Worm (Caenorhabditis elegans): Measurements from ENCODE around the gene K09E9.7.
A peak's percentile ranks its signal among the peaks of the same experiment; 100 is the strongest.

K09E9.7 gene

ce11 chrX:15630790-15631204, 9.9 kb upstream of the K09E9.7 start (continued):
- peak; percentile 24 for TF ChIP-seq nhr-47 (tag; optimal IDR thresholded peaks at IDR 0.05)
- peak; percentile 7 for TF ChIP-seq xbp-1 (tag; optimal IDR thresholded peaks at IDR 0.05)
- no peak for TF ChIP-seq isw-1 (GFP tag; IDR thresholded peaks at IDR 0.05)
- no peak for TF ChIP-seq jun-1 (tag; optimal IDR thresholded peaks at IDR 0.05)
- TF ChIP-seq unc-62 (GFP tag; optimal IDR thresholded peaks at IDR 0.05) = no peak
- no peak for TF ChIP-seq ceh-88 (GFP tag; IDR thresholded peaks at IDR 0.05)
- no peak for TF ChIP-seq nhr-28 (tag; optimal IDR thresholded peaks at IDR 0.05)
- TF ChIP-seq hpl-2 (GFP tag; optimal IDR thresholded peaks at IDR 0.05) = no peak
- TF ChIP-seq sptf-1 (tag; optimal IDR thresholded peaks at IDR 0.05) = no peak
- TF ChIP-seq unc-130 (tag; optimal IDR thresholded peaks at IDR 0.05) = no peak
- TF ChIP-seq C04F5.9 (tag; optimal IDR thresholded peaks at IDR 0.05) = no peak
- TF ChIP-seq lsy-2 (tag; optimal IDR thresholded peaks at IDR 0.05) = peak; percentile 2 to 25
- peak; percentile 1 to 15 for TF ChIP-seq efl-1 (optimal IDR thresholded peaks at IDR 0.05)
- TF ChIP-seq efl-1 (GFP tag; optimal IDR thresholded peaks at IDR 0.05 in 1 of 2) = no peak
- TF ChIP-seq F16B12.6 (tag; optimal IDR thresholded peaks at IDR 0.05) = no peak
- no peak for TF ChIP-seq mef-2 (tag; optimal IDR thresholded peaks at IDR 0.05)
- no peak for TF ChIP-seq nhr-90 (tag; optimal IDR thresholded peaks at IDR 0.05; ENCODE audit: poor library complexity)
- no peak for TF ChIP-seq vab-15 (tag; optimal IDR thresholded peaks at IDR 0.05)
- TF ChIP-seq lir-3 (tag; optimal IDR thresholded peaks at IDR 0.05; ENCODE audit: poor library complexity) = no peak
- TF ChIP-seq fkh-10 (GFP tag; optimal IDR thresholded peaks at IDR 0.05) = peak; percentile 48
- no peak for TF ChIP-seq pqm-1 (tag; optimal IDR thresholded peaks at IDR 0.05)
- no peak for TF ChIP-seq fos-1 (tag; optimal IDR thresholded peaks at IDR 0.05)
- TF ChIP-seq mep-1 (tag; optimal IDR thresholded peaks at IDR 0.05) = peak; percentile 44
- no peak for TF ChIP-seq zip-4 (GFP tag; optimal IDR thresholded peaks at IDR 0.05)
- no peak for TF ChIP-seq C16A3.4 (tag; optimal IDR thresholded peaks at IDR 0.05)
- no peak for TF ChIP-seq nhr-76 (tag; optimal IDR thresholded peaks at IDR 0.05)
- no peak for TF ChIP-seq elt-3 (tag; optimal IDR thresholded peaks at IDR 0.05)
- TF ChIP-seq nhr-84 (tag; optimal IDR thresholded peaks at IDR 0.05) = no peak
- no peak for TF ChIP-seq tlp-1 (tag; optimal IDR thresholded peaks at IDR 0.05)
- no peak for TF ChIP-seq sup-37 (GFP tag; optimal IDR thresholded peaks at IDR 0.05)
- TF ChIP-seq hlh-4 (tag; optimal IDR thresholded peaks at IDR 0.05) = no peak
- TF ChIP-seq dpl-1 (GFP tag; optimal IDR thresholded peaks at IDR 0.05) = no peak

ce11 chrX:15633964-15634363, 6.7 kb upstream of the K09E9.7 start:
- TF ChIP-seq lin-35 (GFP tag; optimal IDR thresholded peaks at IDR 0.05) (no peak), ceh-82 (tag; optimal IDR thresholded peaks at IDR 0.05) (peak in 1 of 3 experiments; percentile 36), snpc-4 (tag; optimal IDR thresholded peaks at IDR 0.05) (no peak), fkh-10 (GFP tag; optimal IDR thresholded peaks at IDR 0.05) (peak; percentile 81), efl-1 (optimal IDR thresholded peaks at IDR 0.05) (no peak), efl-1 (GFP tag; optimal IDR thresholded peaks at IDR 0.05 in 1 of 2) (peak in 1 of 2 experiments; percentile 56), snu-23 (GFP tag; optimal IDR thresholded peaks at IDR 0.05) (peak; percentile 9), lsy-2 (tag; optimal IDR thresholded peaks at IDR 0.05) (peak in 1 of 2 experiments; percentile 34), nhr-71 (tag; optimal IDR thresholded peaks at IDR 0.05) (peak; percentile 12), xbp-1 (tag; optimal IDR thresholded peaks at IDR 0.05) (no peak), lir-3 (tag; optimal IDR thresholded peaks at IDR 0.05; ENCODE audit: poor library complexity) (peak; percentile 1), lin-14 (GFP tag; optimal IDR thresholded peaks at IDR 0.05) (peak; percentile 87), vab-15 (tag; optimal IDR thresholded peaks at IDR 0.05) (no peak), hpl-2 (GFP tag; optimal IDR thresholded peaks at IDR 0.05) (no peak), tbx-2 (tag; optimal IDR thresholded peaks at IDR 0.05) (peak; percentile 40), unc-86 (tag; optimal IDR thresholded peaks at IDR 0.05) (no peak)

ce11 chrX:15641380-15641779, 677 bp downstream of the K09E9.7 start:
- TF ChIP-seq dsc-1 (tag; optimal IDR thresholded peaks at IDR 0.05) (no peak), elt-3 (tag; optimal IDR thresholded peaks at IDR 0.05) (no peak), unc-86 (tag; optimal IDR thresholded peaks at IDR 0.05) (no peak), mef-2 (tag; optimal IDR thresholded peaks at IDR 0.05) (no peak), lin-35 (GFP tag; optimal IDR thresholded peaks at IDR 0.05) (no peak), nhr-71 (tag; optimal IDR thresholded peaks at IDR 0.05) (no peak), nhr-85 (tag) (no peak), ceh-90 (tag; optimal IDR thresholded peaks at IDR 0.05) (no peak), dpl-1 (GFP tag; optimal IDR thresholded peaks at IDR 0.05) (no peak), lin-13 (GFP tag; optimal IDR thresholded peaks at IDR 0.05) (no peak), irx-1 (tag; optimal IDR thresholded peaks at IDR 0.05) (no peak), lsy-2 (tag; optimal IDR thresholded peaks at IDR 0.05) (no peak), nhr-90 (tag; optimal IDR thresholded peaks at IDR 0.05; ENCODE audit: poor library complexity) (no peak), zag-1 (tag; optimal IDR thresholded peaks at IDR 0.05) (no peak), unc-62 (GFP tag; optimal IDR thresholded peaks at IDR 0.05) (no peak)

All from whole organism, L1 larva.